Worm (Caenorhabditis elegans) whole organism, L1 larva: ENCODE measurements around the gene aat-2.

Source experiments
- aly-2 ChIP-seq: fragments of 150-350 bp; optimal IDR thresholded peaks from 2 replicates; lab custom pipeline; 2014; ENCODE audit warnings: missing biosample characterization, missing genetic modification characterization
- ceh-63 ChIP-seq: fragments of 200-800 bp; sonication (Bioruptor generic); optimal IDR thresholded peaks from 2 replicates; lab custom pipeline; 2018; ENCODE audit warnings: mild to moderate bottlenecking, missing genetic modification characterization, missing compliant biosample characterization
- ceh-8 ChIP-seq: fragments of 200-800 bp; sonication (Bioruptor generic); optimal IDR thresholded peaks from 2 replicates; lab custom pipeline; 2018; ENCODE audit warnings: mild to moderate bottlenecking, missing genetic modification characterization, moderate library complexity, missing compliant biosample characterization
- ces-1 ChIP-seq: fragments of 150-350 bp; optimal IDR thresholded peaks from 2 replicates; lab custom pipeline; 2014; ENCODE audit warnings: missing biosample characterization, missing genetic modification reagents, missing genetic modification characterization
- efl-1 ChIP-seq, 4 experiments: fragments of 150-350 bp; optimal IDR thresholded peaks in 3 of 4; peaks in 1 of 4; 1 replicate in 1 of 4; 2 replicates in 3 of 4; lab custom pipeline; 2014; ENCODE audit warnings: missing biosample characterization in 2 of 4, missing genetic modification characterization in 2 of 4, missing genetic modification reagents in 2 of 4
- fkh-10 ChIP-seq: sonication (generic microtip); optimal IDR thresholded peaks from 2 replicates; lab custom pipeline; 2017; ENCODE audit warnings: missing biosample characterization, missing genetic modification reagents, missing genetic modification characterization
- mef-2 ChIP-seq: fragments of 150-350 bp; optimal IDR thresholded peaks from 2 replicates; lab custom pipeline; 2014; ENCODE audit warnings: missing biosample characterization, missing genetic modification characterization
- pag-3 ChIP-seq: sonication (generic microtip); optimal IDR thresholded peaks from 2 replicates; lab custom pipeline; 2017; ENCODE audit warnings: missing genetic modification characterization, mild to moderate bottlenecking, missing compliant biosample characterization, antibody characterized with exemption, borderline replicate concordance; ENCODE audit not compliant: insufficient read depth
- zag-1 ChIP-seq: fragments of 150-350 bp; optimal IDR thresholded peaks from 2 replicates; lab custom pipeline; 2014; ENCODE audit warnings: missing biosample characterization, missing genetic modification characterization
- ztf-11 ChIP-seq, 2 experiments: sonication (generic microtip); optimal IDR thresholded peaks; 2 replicates each; lab custom pipeline; 2016 to 2017; ENCODE audit warnings: missing genetic modification characterization in 2 of 2, missing biosample characterization in 1 of 2, missing compliant biosample characterization in 1 of 2
- ztf-4 ChIP-seq: fragments of 150-350 bp; optimal IDR thresholded peaks from 2 replicates; lab custom pipeline; 2014; ENCODE audit warnings: missing biosample characterization, missing genetic modification characterization

DNA sequence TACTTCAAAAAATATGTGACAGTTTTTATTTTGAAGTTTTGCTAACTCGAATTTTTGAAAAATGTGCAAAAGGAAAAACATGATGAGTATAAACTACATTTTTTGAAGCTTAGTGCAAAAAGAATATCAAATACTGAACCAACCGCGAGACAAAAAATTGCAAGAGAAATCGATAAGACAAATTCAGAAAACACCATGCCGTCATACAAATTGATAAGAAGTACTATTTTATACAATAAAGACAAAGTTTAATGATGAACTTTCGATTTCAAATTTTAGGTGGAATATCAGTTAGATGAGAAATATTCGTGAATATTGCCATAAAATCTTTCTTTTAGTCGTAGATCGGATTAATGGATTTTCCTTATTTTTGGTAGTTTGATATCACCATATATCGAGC, 16.5 kb upstream of the aat-2 start:
- TF ChIP-seq fkh-10 (no peak), mef-2 (tag; lab: Kevin White, UChicago) (no peak), ceh-8 (GFP tag; lab: Kevin White, UChicago) (no peak), efl-1 (optimal IDR thresholded peaks at IDR 0.05; lab: Kevin White, UChicago) (no peak), efl-1 (GFP tag; optimal IDR thresholded peaks at IDR 0.05 in 1 of 2; lab: Kevin White, UChicago) (no peak), pag-3 (tag; lab: Kevin White, UChicago) (no peak), ces-1 (GFP tag; lab: Kevin White, UChicago) (no peak), ztf-4 (tag; lab: Kevin White, UChicago) (no peak), aly-2 (no peak), ceh-63 (GFP tag; lab: Kevin White, UChicago) (no peak), ztf-11 (tag; optimal IDR thresholded peaks at IDR 0.05; lab: Kevin White, UChicago) (no peak), zag-1 (tag; lab: Kevin White, UChicago) (no peak)
